Fruit fly (Drosophila melanogaster) whole organism, embryonic: Measurements from ENCODE around the gene CG14253.

Source experiments
- B-H1 ChIP-seq: fragments of 200-800 bp; sonication (Bioruptor generic); IDR thresholded peaks from 3 replicates; pipeline ENCODE4 v1.3.6; 2022; ENCODE audit warnings: missing biosample characterization, missing genetic modification characterization
- CG10147 ChIP-seq: fragments of 200-800 bp; sonication (Bioruptor generic); optimal IDR thresholded peaks from 2 replicates; lab custom pipeline; 2019; ENCODE audit warnings: missing biosample characterization, mild to moderate bottlenecking, missing genetic modification characterization, moderate library complexity
- CG11085 ChIP-seq: fragments of 200-800 bp; sonication (Bioruptor generic); IDR thresholded peaks from 2 replicates; pipeline ENCODE4 v1.3.6; 2022; ENCODE audit warnings: missing biosample characterization, missing genetic modification characterization
- CG11504 ChIP-seq: fragments of 200-800 bp; sonication (Bioruptor generic); optimal IDR thresholded peaks from 3 replicates; lab custom pipeline; 2019; ENCODE audit warnings: missing biosample characterization, mild to moderate bottlenecking, missing genetic modification characterization, moderate library complexity
- CG13894 ChIP-seq: fragments of 200-800 bp; sonication (Bioruptor generic); optimal IDR thresholded peaks from 3 replicates; lab custom pipeline; 2018; ENCODE audit warnings: missing biosample characterization, mild to moderate bottlenecking, missing genetic modification characterization, moderate library complexity
- CG14050 ChIP-seq: fragments of 200-800 bp; sonication (Bioruptor generic); IDR thresholded peaks from 3 replicates; pipeline ENCODE4 v1.3.6; 2022; ENCODE audit warnings: missing biosample characterization, missing genetic modification characterization
- CG14860 ChIP-seq: fragments of 200-800 bp; sonication (Bioruptor generic); IDR thresholded peaks from 3 replicates; pipeline ENCODE4 v1.3.6; 2022; ENCODE audit warnings: missing biosample characterization, missing genetic modification characterization; ENCODE audit not compliant: partially characterized antibody
- CG1602 ChIP-seq: fragments of 200-800 bp; sonication (Bioruptor generic); optimal IDR thresholded peaks from 3 replicates; lab custom pipeline; 2016; ENCODE audit warnings: missing biosample characterization, missing genetic modification characterization
- CG1647 ChIP-seq: fragments of 200-800 bp; sonication (Bioruptor generic); optimal IDR thresholded peaks from 3 replicates; lab custom pipeline; 2016; ENCODE audit warnings: missing biosample characterization, missing genetic modification characterization
- CG17186 ChIP-seq: fragments of 200-800 bp; sonication (Bioruptor generic); optimal IDR thresholded peaks from 3 replicates; lab custom pipeline; 2017; ENCODE audit warnings: missing biosample characterization, missing genetic modification reagents, missing genetic modification characterization
- CG1792 ChIP-seq: fragments of 200-800 bp; sonication (Bioruptor generic); optimal IDR thresholded peaks from 2 replicates; lab custom pipeline; 2016; ENCODE audit warnings: missing biosample characterization, missing genetic modification characterization
- CG18599 ChIP-seq: fragments of 200-800 bp; sonication (Bioruptor generic); optimal IDR thresholded peaks from 3 replicates; lab custom pipeline; 2017; ENCODE audit warnings: missing biosample characterization, missing genetic modification characterization, mild to moderate bottlenecking, moderate library complexity, missing genetic modification reagents
- CG18619 ChIP-seq: fragments of 200-800 bp; sonication (Bioruptor generic); optimal IDR thresholded peaks from 3 replicates; lab custom pipeline; 2017; ENCODE audit warnings: missing biosample characterization, mild to moderate bottlenecking, missing genetic modification characterization
- CG2199 ChIP-seq: fragments of 200-800 bp; sonication (Bioruptor generic); IDR thresholded peaks from 3 replicates; pipeline ENCODE4 v1.3.6; 2022; ENCODE audit warnings: missing biosample characterization, missing genetic modification characterization
- CG2712 ChIP-seq: fragments of 200-800 bp; optimal IDR thresholded peaks from 3 replicates; lab custom pipeline; 2019; ENCODE audit warnings: missing biosample characterization, mild to moderate bottlenecking, missing genetic modification characterization, moderate library complexity
- CG2889 ChIP-seq: fragments of 200-800 bp; sonication (Bioruptor generic); IDR thresholded peaks from 3 replicates; pipeline ENCODE4 v1.3.6; 2022; ENCODE audit warnings: missing biosample characterization, missing genetic modification characterization
- CG6683 ChIP-seq: fragments of 200-800 bp; sonication (Bioruptor generic); optimal IDR thresholded peaks from 2 replicates; lab custom pipeline; 2017; ENCODE audit warnings: missing biosample characterization, mild to moderate bottlenecking, missing genetic modification characterization, missing genetic modification reagents
- CG6765 ChIP-seq: fragments of 200-800 bp; sonication (Bioruptor generic); optimal IDR thresholded peaks from 3 replicates; lab custom pipeline; 2017; ENCODE audit warnings: missing biosample characterization, mild to moderate bottlenecking, missing genetic modification characterization
- CG8290 ChIP-seq, 3 experiments: fragments of 200-800 bp; sonication (Bioruptor generic); optimal IDR thresholded peaks; 2 replicates each; lab custom pipeline; 2016 to 2019; ENCODE audit warnings: missing biosample characterization in 3 of 3, missing genetic modification characterization in 3 of 3, mild to moderate bottlenecking in 2 of 3, moderate library complexity in 1 of 3
- CG8765 ChIP-seq: fragments of 200-800 bp; sonication (Bioruptor generic); IDR thresholded peaks from 2 replicates; pipeline ENCODE4 v1.3.6; 2022; ENCODE audit warnings: missing biosample characterization, missing genetic modification characterization
- CG8924 ChIP-seq: fragments of 200-800 bp; optimal IDR thresholded peaks from 3 replicates; lab custom pipeline; 2019; ENCODE audit warnings: missing biosample characterization, mild to moderate bottlenecking, missing genetic modification characterization, moderate library complexity
- CkIIα-i1 ChIP-seq: fragments of 200-800 bp; sonication (Bioruptor generic); IDR thresholded peaks from 2 replicates; pipeline ENCODE4 v1.3.6; 2022; ENCODE audit warnings: missing biosample characterization, missing genetic modification characterization
- Dad ChIP-seq: fragments of 200-800 bp; sonication (Bioruptor generic); optimal IDR thresholded peaks from 3 replicates; lab custom pipeline; 2016; ENCODE audit warnings: missing biosample characterization, missing genetic modification characterization
- Dbx ChIP-seq: fragments of 200-800 bp; sonication (Bioruptor generic); IDR thresholded peaks from 3 replicates; pipeline ENCODE4 v1.3.6; 2022; ENCODE audit warnings: missing biosample characterization, missing genetic modification characterization
- Deaf1 ChIP-seq: fragments of 200-800 bp; optimal IDR thresholded peaks from 3 replicates; lab custom pipeline; 2019; ENCODE audit warnings: missing biosample characterization, mild to moderate bottlenecking, missing genetic modification characterization, moderate library complexity
- Dek ChIP-seq: fragments of 200-800 bp; sonication (Bioruptor generic); optimal IDR thresholded peaks from 3 replicates; lab custom pipeline; 2019; ENCODE audit warnings: missing biosample characterization, mild to moderate bottlenecking, missing genetic modification characterization, moderate library complexity
- Dip2 ChIP-seq: fragments of 200-800 bp; sonication (Bioruptor generic); IDR thresholded peaks from 2 replicates; pipeline ENCODE4 v1.3.6; 2022; ENCODE audit warnings: missing biosample characterization, missing genetic modification characterization
- Dip3 ChIP-seq: fragments of 200-800 bp; sonication (Bioruptor generic); optimal IDR thresholded peaks from 3 replicates; lab custom pipeline; 2016; ENCODE audit warnings: missing biosample characterization, missing genetic modification characterization
- E2f1 ChIP-seq: fragments of 200-800 bp; sonication (Bioruptor generic); IDR thresholded peaks from 2 replicates; pipeline ENCODE4 v1.3.6; 2022; ENCODE audit warnings: missing biosample characterization, missing genetic modification characterization
- Fer3 ChIP-seq: fragments of 200-800 bp; sonication (Bioruptor generic); optimal IDR thresholded peaks from 2 replicates; lab custom pipeline; 2018; ENCODE audit warnings: missing biosample characterization, mild to moderate bottlenecking, missing genetic modification characterization, moderate library complexity
- Jarid2 ChIP-seq: fragments of 200-800 bp; sonication (Bioruptor generic); optimal IDR thresholded peaks from 3 replicates; lab custom pipeline; 2017; ENCODE audit warnings: mild to moderate bottlenecking, missing biosample characterization, missing genetic modification reagents, missing genetic modification characterization
- Mrtf ChIP-seq: fragments of 200-800 bp; sonication (Bioruptor generic); IDR thresholded peaks from 3 replicates; pipeline ENCODE4 v1.3.6; 2022; ENCODE audit warnings: missing biosample characterization, missing genetic modification characterization
- Poxn ChIP-seq: fragments of 200-800 bp; sonication (Bioruptor generic); IDR thresholded peaks from 2 replicates; pipeline ENCODE4 v1.3.6; 2022; ENCODE audit warnings: missing biosample characterization, missing genetic modification characterization
- danr ChIP-seq: fragments of 200-800 bp; sonication (Bioruptor generic); IDR thresholded peaks from 2 replicates; pipeline ENCODE4 v1.3.6; 2022; ENCODE audit warnings: missing biosample characterization, missing genetic modification characterization
- eve ChIP-seq, 2 experiments: fragments of >200 bp; optimal IDR thresholded peaks; 2 replicates each; lab custom pipeline; 2017; ENCODE audit warnings: missing biosample characterization in 2 of 2, missing genetic modification characterization in 2 of 2
- ftz-f1 ChIP-seq: fragments of 200-800 bp; sonication (Bioruptor generic); optimal IDR thresholded peaks from 2 replicates; lab custom pipeline; 2016; ENCODE audit warnings: missing biosample characterization, missing genetic modification characterization
- gt ChIP-seq: fragments of 200-800 bp; sonication (Bioruptor generic); IDR thresholded peaks from 2 replicates; pipeline ENCODE4 v1.3.6; 2022; ENCODE audit warnings: missing biosample characterization, missing genetic modification characterization
- hkb ChIP-seq, 2 experiments: fragments of 200-800 bp in 1 of 2; fragments of >200 bp in 1 of 2; sonication (Bioruptor generic) in 1 of 2; IDR thresholded peaks in 1 of 2; optimal IDR thresholded peaks in 1 of 2; 2 replicates each; pipeline versions ENCODE4 v1.3.6 to Lab custom; 2017 to 2022; ENCODE audit warnings: missing biosample characterization in 1 of 2, missing genetic modification characterization in 1 of 2
- ind ChIP-seq: fragments of 200-800 bp; sonication (Bioruptor generic); optimal IDR thresholded peaks from 3 replicates; lab custom pipeline; 2016; ENCODE audit warnings: missing biosample characterization, missing genetic modification characterization
- kah ChIP-seq: fragments of 200-800 bp; sonication (Bioruptor generic); optimal IDR thresholded peaks from 2 replicates; lab custom pipeline; 2018; ENCODE audit warnings: missing biosample characterization, mild to moderate bottlenecking, missing genetic modification characterization
- maf-S ChIP-seq: fragments of 200-800 bp; sonication (Bioruptor generic); optimal IDR thresholded peaks from 2 replicates; lab custom pipeline; 2016; ENCODE audit warnings: missing biosample characterization, missing genetic modification characterization
- otp ChIP-seq: fragments of 200-800 bp; sonication (Bioruptor generic); IDR thresholded peaks from 3 replicates; pipeline ENCODE4, ENCODE4 v1.3.6; 2022; ENCODE audit warnings: missing biosample characterization, missing genetic modification characterization
- prd ChIP-seq, 3 experiments: fragments of >200 bp in 2 of 3; fragments of 200-800 bp in 1 of 3; sonication (Bioruptor generic) in 1 of 3; optimal IDR thresholded peaks in 2 of 3; IDR thresholded peaks in 1 of 3; 2 replicates in 2 of 3; 3 replicates in 1 of 3; pipeline versions ENCODE4 v1.3.6 to Lab custom; 2017 to 2022; ENCODE audit warnings: missing biosample characterization in 1 of 3, missing genetic modification characterization in 1 of 3
- row ChIP-seq: fragments of 200-800 bp; sonication (Bioruptor generic); IDR thresholded peaks from 3 replicates; pipeline ENCODE4 v1.3.6; 2022; ENCODE audit warnings: missing biosample characterization, missing genetic modification characterization
- sima ChIP-seq: fragments of 200-800 bp; sonication (Bioruptor generic); optimal IDR thresholded peaks from 2 replicates; lab custom pipeline; 2016; ENCODE audit warnings: missing biosample characterization, missing genetic modification characterization
- tgo ChIP-seq: fragments of 200-800 bp; sonication (Bioruptor generic); IDR thresholded peaks from 3 replicates; pipeline ENCODE4 v1.3.6; 2022; ENCODE audit warnings: missing biosample characterization, missing genetic modification characterization
- tin ChIP-seq: fragments of 200-800 bp; sonication (Bioruptor generic); optimal IDR thresholded peaks from 3 replicates; lab custom pipeline; 2016; ENCODE audit warnings: missing biosample characterization, missing genetic modification characterization
- unc-4 ChIP-seq: fragments of 200-800 bp; sonication (Bioruptor generic); IDR thresholded peaks from 2 replicates; pipeline ENCODE4 v1.3.6; 2022; ENCODE audit warnings: missing biosample characterization, missing genetic modification characterization; ENCODE audit not compliant: partially characterized antibody

The CG14253 gene

DNA sequence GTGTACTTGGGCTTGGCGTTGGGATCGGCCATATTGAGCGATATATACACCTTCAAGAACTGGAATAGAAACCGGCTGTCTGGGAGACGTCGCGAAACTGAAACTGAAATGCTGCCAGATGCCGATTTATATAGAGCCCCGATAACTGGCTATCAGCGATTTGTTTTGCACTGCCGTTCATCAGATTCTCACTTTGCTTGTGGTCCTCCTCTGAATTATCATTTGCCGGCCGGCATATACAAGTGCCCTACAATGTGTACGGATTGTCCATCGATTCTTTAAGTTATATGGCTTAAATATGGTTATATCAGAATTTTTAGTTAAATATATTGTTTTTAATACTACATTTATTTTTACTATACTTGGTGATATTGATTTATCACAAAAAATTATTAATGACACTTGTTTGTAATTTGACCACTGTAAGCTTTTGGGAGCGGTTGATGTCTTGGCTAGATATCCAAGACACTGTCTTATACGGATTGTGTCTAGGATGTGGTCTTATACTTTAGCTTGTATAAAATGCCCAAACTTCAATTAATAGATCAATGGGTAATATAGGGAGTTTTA is 10.2 kb downstream of the CG14253 start, which contains the start of gene CG31075 (continued):
- TF ChIP-seq CG6683 (GFP tag; lab: Kevin White, UChicago), result no peak
- TF ChIP-seq maf-S (GFP tag; lab: Kevin White, UChicago), result no peak
- TF ChIP-seq CG14050 (GFP tag; lab: Robert Waterston, UW), result peak; percentile 55; the same call in 2 of the 3 replicates
- TF ChIP-seq Dip2, result no peak
- TF ChIP-seq CG2889 (GFP tag; lab: Robert Waterston, UW), result 0 out of 3 replicates have a peak, but pooled peaks have one; percentile 4
- TF ChIP-seq tgo (GFP tag; lab: Robert Waterston, UW), result peak; percentile 59
- no peak for TF ChIP-seq CG1647 (GFP tag; lab: Kevin White, UChicago)
- TF ChIP-seq B-H1 (GFP tag; lab: Robert Waterston, UW), result peak; percentile 28; the same call in 1 of the 3 replicates
- peak; percentile 28 for TF ChIP-seq CG2712
- peak; percentile 29 for TF ChIP-seq Deaf1 (tag; lab: Kevin White, UChicago)
- TF ChIP-seq CG11085 (GFP tag; lab: Robert Waterston, UW), result 0 out of 2 replicates have a peak, but pooled peaks have one; percentile 16
- TF ChIP-seq E2f1 (GFP tag; lab: Robert Waterston, UW), result no peak
- TF ChIP-seq CG14860 (GFP tag; lab: Robert Waterston, UW), result no peak
- no peak for TF ChIP-seq eve (GFP tag; optimal IDR thresholded peaks at IDR 0.05; lab: Kevin White, UChicago)
- peak; percentile 49 for TF ChIP-seq CG13894 (tag; lab: Kevin White, UChicago)
- peak; percentile 81 for TF ChIP-seq Fer3 (tag; lab: Kevin White, UChicago)
- TF ChIP-seq gt (GFP tag; lab: Robert Waterston, UW), result no peak
- peak; percentile 70 for TF ChIP-seq CG11504
- peak; percentile 72 for TF ChIP-seq Dek (tag; lab: Kevin White, UChicago)
- no peak for TF ChIP-seq sima (GFP tag; lab: Kevin White, UChicago)
- peak; percentile 87 for TF ChIP-seq CG18599
- no peak for TF ChIP-seq CG8765 (GFP tag; lab: Robert Waterston, UW)
- peak; percentile 46; the same call in 1 of the 3 replicates for TF ChIP-seq CG2199 (GFP tag; lab: Robert Waterston, UW)
- TF ChIP-seq CG8290 (GFP tag; optimal IDR thresholded peaks at IDR 0.05; lab: Kevin White, UChicago), result no peak
- peak in 1 of 2 experiments; percentile 32 for TF ChIP-seq CG8290 (tag; optimal IDR thresholded peaks at IDR 0.05; lab: Kevin White, UChicago)
- peak; percentile 63 for TF ChIP-seq CG10147 (GFP tag; lab: Kevin White, UChicago)
- no peak for TF ChIP-seq kah (GFP tag; lab: Kevin White, UChicago)
- peak; percentile 62 for TF ChIP-seq Poxn
- peak; percentile 24; the same call in 1 of the 3 replicates for TF ChIP-seq otp (GFP tag; lab: Robert Waterston, UW)
- TF ChIP-seq Dbx, result peak; percentile 91
- peak; percentile 65; the same call in 1 of the 3 replicates for TF ChIP-seq Mrtf (GFP tag; lab: Robert Waterston, UW)
- no peak for TF ChIP-seq unc-4 (GFP tag; lab: Robert Waterston, UW)
- peak; percentile 51 for TF ChIP-seq CG8924 (tag; lab: Kevin White, UChicago)
- no peak for TF ChIP-seq CG1792 (GFP tag; lab: Kevin White, UChicago)
- peak; percentile 56 for TF ChIP-seq ind (GFP tag; lab: Kevin White, UChicago)
- peak; percentile 23 for TF ChIP-seq CG6765
- no peak for TF ChIP-seq CG1602 (GFP tag; lab: Kevin White, UChicago)
- peak; percentile 28 for TF ChIP-seq CG18619 (GFP tag; lab: Kevin White, UChicago)
- no peak for TF ChIP-seq CG17186 (GFP tag; lab: Kevin White, UChicago)
- TF ChIP-seq ftz-f1, result no peak
- peak; percentile 25 for TF ChIP-seq Jarid2 (GFP tag; lab: Kevin White, UChicago)
- TF ChIP-seq CkIIα-i1 (GFP tag; lab: Robert Waterston, UW), result 0 out of 2 replicates have a peak, but pooled peaks have one; percentile 4
- peak; percentile 79 for TF ChIP-seq row
- TF ChIP-seq Dad (GFP tag; lab: Kevin White, UChicago), result no peak
- TF ChIP-seq tin, result peak; percentile 12
- no peak for TF ChIP-seq prd (optimal IDR thresholded peaks at IDR 0.05; lab: Kevin White, UChicago)
- TF ChIP-seq prd (GFP tag; IDR thresholded peaks at IDR 0.05; lab: Robert Waterston, UW), result peak; percentile 26; the same call in 1 of the 3 replicates
- peak; percentile 23 for TF ChIP-seq Dip3 (GFP tag; lab: Kevin White, UChicago)
- no peak for TF ChIP-seq danr (GFP tag; lab: Robert Waterston, UW)
- TF ChIP-seq hkb (optimal IDR thresholded peaks at IDR 0.05; lab: Kevin White, UChicago), result no peak
- peak; percentile 70 for TF ChIP-seq hkb (GFP tag; IDR thresholded peaks at IDR 0.05; lab: Robert Waterston, UW)
